Worm (Caenorhabditis elegans) whole organism, L4 larva: ENCODE results near the gene Y22D7AL.1.

Experiments
- F49E8.2 ChIP-seq: sonication (generic microtip); optimal IDR thresholded peaks from 2 replicates; lab custom pipeline; 2016; ENCODE audit warnings: missing compliant biosample characterization, mild to moderate bottlenecking, missing genetic modification characterization, borderline replicate concordance
- dve-1 ChIP-seq: sonication (generic microtip); optimal IDR thresholded peaks from 2 replicates; lab custom pipeline; 2017; ENCODE audit warnings: antibody characterized with exemption, mild to moderate bottlenecking, missing genetic modification characterization, missing compliant biosample characterization; ENCODE audit not compliant: insufficient read depth
- madf-9 ChIP-seq: fragments of 200-800 bp; sonication (Bioruptor generic); conservative IDR thresholded peaks from 2 replicates; pipeline ENCODE4 v1.3.6; 2022; ENCODE audit warnings: missing genetic modification reagents, missing genetic modification characterization, missing compliant biosample characterization
- nhr-28 ChIP-seq: fragments of 150-350 bp; optimal IDR thresholded peaks from 2 replicates; lab custom pipeline; 2014; ENCODE audit warnings: missing biosample characterization, missing genetic modification characterization
- nhr-76 ChIP-seq: fragments of 150-350 bp; optimal IDR thresholded peaks from 2 replicates; lab custom pipeline; 2014; ENCODE audit warnings: missing biosample characterization, missing genetic modification characterization
- nhr-77 ChIP-seq: fragments of 150-350 bp; optimal IDR thresholded peaks from 2 replicates; lab custom pipeline; 2014; ENCODE audit warnings: missing biosample characterization, missing genetic modification characterization
- unc-39 ChIP-seq: sonication (generic microtip); optimal IDR thresholded peaks from 2 replicates; lab custom pipeline; 2017; ENCODE audit warnings: missing biosample characterization, missing genetic modification characterization
- ztf-11 ChIP-seq: fragments of 150-350 bp; optimal IDR thresholded peaks from 2 replicates; lab custom pipeline; 2014; ENCODE audit warnings: missing biosample characterization, missing genetic modification characterization

DNA sequence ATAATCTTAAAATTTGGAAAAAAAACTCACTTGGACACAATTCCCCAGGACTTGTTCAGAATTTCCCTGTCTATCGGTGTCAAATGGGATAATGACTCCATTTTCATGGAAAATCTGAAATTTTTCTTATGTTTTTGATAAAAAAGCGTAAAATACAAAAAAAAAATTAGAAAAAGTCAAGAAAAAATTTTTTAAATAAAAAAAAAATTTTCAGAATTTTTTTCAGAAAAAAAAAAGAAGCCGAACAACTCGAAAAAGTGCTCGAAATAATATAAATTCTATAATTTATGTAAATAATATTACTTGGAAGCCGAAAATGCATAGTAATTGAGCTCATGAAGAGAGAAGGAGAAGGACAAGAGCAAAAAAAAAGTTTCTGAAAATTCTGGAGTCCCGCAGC is 16.2 kb downstream of the Y22D7AL.1 start, which contains the start of gene glb-30:
- TF ChIP-seq madf-9 (GFP tag; lab: Robert Waterston, UW) (no peak), unc-39 (tag; lab: Kevin White, UChicago) (no peak), nhr-76 (tag; lab: Kevin White, UChicago) (no peak), ztf-11 (tag; lab: Kevin White, UChicago) (no peak), F49E8.2 (tag; lab: Kevin White, UChicago) (no peak), nhr-77 (tag; lab: Kevin White, UChicago) (no peak), nhr-28 (tag; lab: Kevin White, UChicago) (no peak), dve-1 (no peak)
